Worm (Caenorhabditis elegans): ENCODE measurements around the gene ctf-4.

ce11 chrV:10915922-10916321 is 49.4 kb downstream of the ctf-4 start:
- TF ChIP-seq elt-2 (tag; optimal IDR thresholded peaks at IDR 0.05) = no peak
- TF ChIP-seq nhr-11 (tag; optimal IDR thresholded peaks at IDR 0.05) = no peak
- TF ChIP-seq fkh-6 (tag; optimal IDR thresholded peaks at IDR 0.05) = no peak
- no peak for TF ChIP-seq sox-4 (tag; optimal IDR thresholded peaks at IDR 0.05)
- no peak for TF ChIP-seq hlh-8 (tag; optimal IDR thresholded peaks at IDR 0.05)
- TF ChIP-seq odd-2 (tag; optimal IDR thresholded peaks at IDR 0.05) = no peak
- TF ChIP-seq syd-9 (tag; optimal IDR thresholded peaks at IDR 0.05) = no peak
- TF ChIP-seq pha-4 (tag; optimal IDR thresholded peaks at IDR 0.05) = no peak
- TF ChIP-seq hlh-15 (tag; optimal IDR thresholded peaks at IDR 0.05) = no peak
- TF ChIP-seq ama-1 (optimal IDR thresholded peaks at IDR 0.05) = no peak
